Fruit fly (Drosophila melanogaster): ENCODE measurements around the gene CG16749.

DNA sequence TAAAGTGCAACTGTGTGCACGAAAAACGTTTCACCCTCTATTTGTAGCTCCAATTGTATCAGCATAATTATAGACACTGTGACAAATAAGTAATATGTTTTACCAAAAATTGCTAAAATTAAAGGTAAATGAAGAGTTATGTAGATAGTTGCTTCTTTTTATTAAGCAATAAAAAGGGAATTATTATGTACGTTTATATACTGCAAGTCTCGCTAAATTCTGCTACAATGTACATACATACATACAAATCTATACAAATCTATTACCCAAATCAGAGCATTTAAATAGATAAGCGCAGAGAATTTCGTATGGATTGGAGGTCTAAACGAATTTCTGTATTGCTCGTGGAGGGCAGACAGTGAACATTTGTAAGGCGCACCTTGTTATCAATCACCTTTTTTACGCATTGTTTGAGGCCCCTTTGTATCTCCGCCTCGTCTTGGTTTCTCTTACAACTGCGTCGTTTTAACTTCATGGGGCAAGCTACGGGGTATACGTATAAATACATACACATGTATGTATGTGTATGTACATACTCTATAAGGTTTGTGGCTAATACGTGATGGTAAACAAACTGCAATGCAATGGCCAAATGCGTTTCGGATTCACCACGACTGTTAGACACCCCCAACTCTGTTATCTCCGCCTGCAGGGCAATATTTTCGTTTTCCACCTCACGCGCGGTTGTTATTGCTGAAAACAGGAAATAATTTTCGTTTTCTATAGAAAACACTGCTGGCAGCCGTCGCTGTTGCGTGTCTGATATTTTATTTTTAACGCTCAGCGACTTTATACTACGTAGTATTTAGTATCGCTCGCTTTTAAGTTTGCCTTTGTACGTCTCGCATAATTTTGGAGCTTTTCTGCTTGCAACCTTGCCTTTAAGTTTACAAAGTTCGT lies 7.7 kb upstream of the CG16749 start:
- TF ChIP-seq CTCF (optimal IDR thresholded peaks at IDR 0.05) (no peak), CG8478 (optimal IDR thresholded peaks at IDR 0.05) (no peak)

Measured in S2 (cell line).